Fruit fly (Drosophila melanogaster) whole organism, wandering third instar larva: ENCODE data around the gene CG6527.

ENCODE experiments used
- Abd-B ChIP-seq: fragments of >200 bp; optimal IDR thresholded peaks from 2 replicates; lab custom pipeline; 2017; ENCODE audit warnings: missing biosample characterization, missing genetic modification characterization
- CG32264 ChIP-seq: fragments of 200-800 bp; sonication (Bioruptor generic); optimal IDR thresholded peaks from 2 replicates; lab custom pipeline; 2016; ENCODE audit warnings: missing biosample characterization, missing genetic modification characterization
- HLH106 ChIP-seq: fragments of 200-800 bp; optimal IDR thresholded peaks from 3 replicates; lab custom pipeline; 2019; ENCODE audit warnings: missing biosample characterization, mild to moderate bottlenecking, missing genetic modification characterization, moderate library complexity
- Hnf4 ChIP-seq: fragments of 200-800 bp; sonication (Bioruptor generic); optimal IDR thresholded peaks from 2 replicates; lab custom pipeline; 2016; ENCODE audit warnings: missing biosample characterization, mild to moderate bottlenecking, missing genetic modification characterization
- Hr78 ChIP-seq: fragments of >200 bp; optimal IDR thresholded peaks from 2 replicates; lab custom pipeline; 2017; ENCODE audit warnings: missing biosample characterization, missing genetic modification characterization
- Myc ChIP-seq: fragments of >200 bp; optimal IDR thresholded peaks from 2 replicates; lab custom pipeline; 2017
- OdsH ChIP-seq: fragments of 200-800 bp; sonication (Bioruptor generic); optimal IDR thresholded peaks from 2 replicates; lab custom pipeline; 2016; ENCODE audit warnings: missing biosample characterization, mild to moderate bottlenecking, missing genetic modification characterization
- Vsx2 ChIP-seq: fragments of 200-300, 225-300 bp; sonication (Bioruptor generic); optimal IDR thresholded peaks from 2 replicates; lab custom pipeline; 2018; ENCODE audit warnings: missing biosample characterization, missing genetic modification characterization; ENCODE audit not compliant: partially characterized antibody
- dsf ChIP-seq: sonication (Bioruptor generic); optimal IDR thresholded peaks from 2 replicates; lab custom pipeline; 2016; ENCODE audit warnings: missing biosample characterization, missing genetic modification characterization, borderline replicate concordance
- ey ChIP-seq: fragments of 200-800 bp; sonication (Bioruptor generic); optimal IDR thresholded peaks from 2 replicates; lab custom pipeline; 2016; ENCODE audit warnings: missing biosample characterization, missing genetic modification characterization
- pan ChIP-seq: fragments of >200 bp; optimal IDR thresholded peaks from 2 replicates; lab custom pipeline; 2017
- psq ChIP-seq: fragments of 200-800 bp; sonication (Bioruptor generic); optimal IDR thresholded peaks from 3 replicates; lab custom pipeline; 2017; ENCODE audit warnings: missing biosample characterization, mild to moderate bottlenecking, missing genetic modification characterization, moderate library complexity
- usp ChIP-seq: fragments of >200 bp; optimal IDR thresholded peaks from 2 replicates; lab custom pipeline; 2017; ENCODE audit warnings: missing biosample characterization, missing genetic modification characterization

DNA sequence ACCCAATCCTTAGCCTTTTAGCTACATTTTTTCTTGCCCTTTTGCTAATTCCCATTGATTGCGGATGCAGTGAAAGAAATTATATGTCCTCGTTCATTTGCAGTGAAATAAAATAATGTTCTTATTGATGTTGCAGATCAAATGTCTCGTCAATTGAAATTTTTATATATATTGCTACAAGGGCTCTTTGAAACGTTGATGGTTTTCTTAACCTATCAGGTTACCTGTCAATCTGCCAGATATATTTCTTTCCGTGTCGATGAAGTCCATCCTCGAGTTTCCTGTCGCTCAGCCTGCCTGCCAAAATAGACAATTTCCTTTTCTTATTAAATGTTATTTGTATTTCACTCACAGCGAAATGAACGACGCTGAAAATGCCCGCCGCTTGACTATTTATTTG is 33.7 kb downstream of the CG6527 start:
- TF ChIP-seq dsf (GFP tag; lab: Kevin White, UChicago) = no peak
- no peak for TF ChIP-seq ey (GFP tag; lab: Kevin White, UChicago)
- no peak for TF ChIP-seq usp (GFP tag; lab: Kevin White, UChicago)
- TF ChIP-seq CG32264 (GFP tag; lab: Kevin White, UChicago) = no peak
- no peak for TF ChIP-seq psq (GFP tag; lab: Kevin White, UChicago)
- TF ChIP-seq pan (lab: Kevin White, UChicago) = no peak
- TF ChIP-seq Abd-B (GFP tag; lab: Kevin White, UChicago) = no peak
- TF ChIP-seq Hnf4 (GFP tag; lab: Kevin White, UChicago) = no peak
- TF ChIP-seq Myc (lab: Kevin White, UChicago) = no peak
- no peak for TF ChIP-seq Vsx2 (GFP tag; lab: Kevin White, UChicago)
- no peak for TF ChIP-seq OdsH (GFP tag; lab: Kevin White, UChicago)
- TF ChIP-seq Hr78 (GFP tag; lab: Kevin White, UChicago) = no peak
- no peak for TF ChIP-seq HLH106 (tag; lab: Kevin White, UChicago)
